Fruit fly (Drosophila melanogaster) whole organism, embryonic: Measurements from ENCODE around the gene CG4025.

ENCODE experiments used
- CG31365 ChIP-seq: fragments of 200-800 bp; sonication (Bioruptor generic); optimal IDR thresholded peaks from 2 replicates; lab custom pipeline; 2018; ENCODE audit warnings: missing biosample characterization, mild to moderate bottlenecking, missing genetic modification characterization
- CG3726 ChIP-seq: fragments of 200-800 bp; sonication (Bioruptor generic); IDR thresholded peaks from 3 replicates; pipeline ENCODE4, ENCODE4 v1.3.6; 2022; ENCODE audit warnings: missing biosample characterization, missing genetic modification characterization
- CG7987 ChIP-seq: fragments of 200-800 bp; sonication (Bioruptor generic); optimal IDR thresholded peaks from 2 replicates; lab custom pipeline; 2018; ENCODE audit warnings: missing biosample characterization, mild to moderate bottlenecking, missing genetic modification characterization, moderate library complexity
- CG9215 ChIP-seq: fragments of 200-800 bp; sonication (Bioruptor generic); IDR thresholded peaks from 2 replicates; pipeline ENCODE4 v1.3.6; 2022; ENCODE audit warnings: missing biosample characterization, missing genetic modification characterization
- Dfd ChIP-seq, 2 experiments: fragments of >200 bp; optimal IDR thresholded peaks; 2 replicates each; lab custom pipeline; 2017; ENCODE audit warnings: missing biosample characterization in 2 of 2, missing genetic modification characterization in 2 of 2
- Hr39 ChIP-seq: fragments of >200 bp; optimal IDR thresholded peaks from 2 replicates; lab custom pipeline; 2017
- MTF-1 ChIP-seq: fragments of 200-800 bp; sonication (Bioruptor generic); optimal IDR thresholded peaks from 2 replicates; lab custom pipeline; 2018; ENCODE audit warnings: missing biosample characterization, mild to moderate bottlenecking, missing genetic modification characterization, borderline replicate concordance
- chn ChIP-seq: fragments of 200-800 bp; sonication (Bioruptor generic); optimal IDR thresholded peaks from 2 replicates; lab custom pipeline; 2016; ENCODE audit warnings: missing biosample characterization, missing genetic modification characterization
- crp ChIP-seq, 2 experiments: fragments of 200-800 bp; sonication (Bioruptor generic); optimal IDR thresholded peaks; 2 replicates in 1 of 2; 3 replicates in 1 of 2; lab custom pipeline; 2017; ENCODE audit warnings: missing biosample characterization in 2 of 2, missing genetic modification characterization in 2 of 2, mild to moderate bottlenecking in 1 of 2, moderate library complexity in 1 of 2
- eyg ChIP-seq: fragments of 200-800 bp; sonication (Bioruptor generic); optimal IDR thresholded peaks from 3 replicates; lab custom pipeline; 2016; ENCODE audit warnings: missing biosample characterization, missing genetic modification characterization
- ind ChIP-seq: fragments of 200-800 bp; sonication (Bioruptor generic); optimal IDR thresholded peaks from 3 replicates; lab custom pipeline; 2016; ENCODE audit warnings: missing biosample characterization, missing genetic modification characterization
- salm ChIP-seq: fragments of 200-800 bp; sonication (Bioruptor generic); optimal IDR thresholded peaks from 2 replicates; lab custom pipeline; 2018; ENCODE audit warnings: missing biosample characterization, mild to moderate bottlenecking, missing genetic modification characterization
- wek ChIP-seq: fragments of 200-800 bp; sonication (Bioruptor generic); optimal IDR thresholded peaks from 3 replicates; lab custom pipeline; 2018; ENCODE audit warnings: missing biosample characterization, mild to moderate bottlenecking, missing genetic modification characterization, moderate library complexity
- zen2 ChIP-seq: fragments of 200-800 bp; sonication (Bioruptor generic); IDR thresholded peaks from 3 replicates; pipeline ENCODE4 v1.3.6; 2022; ENCODE audit warnings: missing biosample characterization, missing genetic modification characterization; ENCODE audit not compliant: partially characterized antibody

- TF ChIP-seq CG9215 (GFP tag; lab: Robert Waterston, UW) (peak; percentile 79), MTF-1 (GFP tag; lab: Kevin White, UChicago) (no peak), zen2 (GFP tag; lab: Robert Waterston, UW) (peak; percentile 69; the same call in 1 of the 3 replicates), salm (no peak), ind (peak; percentile 76), CG3726 (GFP tag; lab: Robert Waterston, UW) (0 out of 3 replicates have a peak, but pooled peaks have one; percentile 33), wek (GFP tag; lab: Kevin White, UChicago) (peak; percentile 9), Dfd (GFP tag; optimal IDR thresholded peaks at IDR 0.05; lab: Kevin White, UChicago) (no peak), crp (GFP tag; optimal IDR thresholded peaks at IDR 0.05; lab: Kevin White, UChicago) (peak in 1 of 2 experiments; percentile 10), Hr39 (no peak), CG31365 (tag; lab: Kevin White, UChicago) (no peak), eyg (GFP tag; lab: Kevin White, UChicago) (peak; percentile 44), CG7987 (GFP tag; lab: Kevin White, UChicago) (peak; percentile 20), chn (GFP tag; lab: Kevin White, UChicago) (peak; percentile 73)
These were observed 35.4 kb upstream of the CG4025 start, which contains the start of gene CG4313 for dm6 chrX:2041312-2041918.
